Worm (Caenorhabditis elegans) whole organism, young adult: Measurements from ENCODE around the gene Y44A6D.7.
A peak's percentile ranks its signal among the peaks of the same experiment; 100 is the strongest.

Experiments
- B0019.2 ChIP-seq: fragments of 200-800 bp; sonication (Bioruptor generic); conservative IDR thresholded peaks from 2 replicates; pipeline ENCODE4 v1.3.6; 2022; ENCODE audit warnings: missing genetic modification reagents, missing genetic modification characterization, missing compliant biosample characterization
- B0035.1 ChIP-seq: sonication (generic microtip); optimal IDR thresholded peaks from 2 replicates; lab custom pipeline; 2016; ENCODE audit warnings: missing genetic modification characterization, mild to moderate bottlenecking, missing compliant biosample characterization, missing genotype, missing genetic modification reagents
- B0261.1 ChIP-seq: sonication (generic microtip); optimal IDR thresholded peaks from 2 replicates; lab custom pipeline; 2016; ENCODE audit warnings: mild to moderate bottlenecking, missing genetic modification characterization, moderate library complexity, missing compliant biosample characterization
- B0336.3 ChIP-seq: fragments of 200-800 bp; sonication (Bioruptor generic); IDR thresholded peaks from 2 replicates; pipeline ENCODE4 v1.3.6; 2022; ENCODE audit warnings: missing genetic modification characterization, missing compliant biosample characterization
- C06A6.2 ChIP-seq: fragments of 200-800 bp; sonication (Bioruptor generic); conservative IDR thresholded peaks from 2 replicates; pipeline ENCODE4 v1.3.6; 2022; ENCODE audit warnings: missing genetic modification characterization, missing compliant biosample characterization
- D2030.7 ChIP-seq: fragments of 200-800 bp; sonication (Bioruptor generic); IDR thresholded peaks from 2 replicates; pipeline ENCODE4 v1.3.6; 2022; ENCODE audit warnings: missing genetic modification reagents, missing genetic modification characterization, missing compliant biosample characterization
- F22D6.2 ChIP-seq: sonication (generic microtip); optimal IDR thresholded peaks from 2 replicates; lab custom pipeline; 2016; ENCODE audit warnings: mild to moderate bottlenecking, missing genetic modification characterization, missing compliant biosample characterization
- F37B4.10 ChIP-seq: fragments of 200-800 bp; sonication (Bioruptor generic); IDR thresholded peaks from 2 replicates; pipeline ENCODE4 v1.3.6; 2022; ENCODE audit warnings: missing genetic modification characterization, missing compliant biosample characterization
- F39B2.1 ChIP-seq: fragments of 200-800 bp; sonication (Bioruptor generic); IDR thresholded peaks from 2 replicates; pipeline ENCODE4 v1.3.6; 2022; ENCODE audit warnings: missing genetic modification reagents, missing genetic modification characterization, missing compliant biosample characterization
- F49E8.2 ChIP-seq: sonication (generic microtip); optimal IDR thresholded peaks from 3 replicates; lab custom pipeline; 2017; ENCODE audit warnings: missing genetic modification characterization, mild to moderate bottlenecking, missing compliant biosample characterization, antibody characterized with exemption, moderate library complexity; ENCODE audit not compliant: insufficient read depth
- F57A8.1 ChIP-seq: fragments of 200-800 bp; sonication (Bioruptor generic); optimal IDR thresholded peaks from 2 replicates; lab custom pipeline; 2018; ENCODE audit warnings: mild to moderate bottlenecking, missing genetic modification characterization, moderate library complexity, missing compliant biosample characterization
- Y67H2A.10 ChIP-seq: fragments of 200-800 bp; sonication (Bioruptor generic); conservative IDR thresholded peaks from 2 replicates; pipeline ENCODE4 v1.3.6; 2022; ENCODE audit warnings: missing genetic modification reagents, missing genetic modification characterization, missing compliant biosample characterization
- ZK185.1 ChIP-seq: sonication (generic microtip); optimal IDR thresholded peaks from 2 replicates; lab custom pipeline; 2016; ENCODE audit warnings: mild to moderate bottlenecking, missing genetic modification characterization, missing compliant biosample characterization; ENCODE audit not compliant: poor library complexity, severe bottlenecking
- ama-1 ChIP-seq, 3 experiments: fragments of 150-350 bp in 1 of 3; sonication (generic microtip) in 2 of 3; optimal IDR thresholded peaks; 2 replicates each; lab custom pipeline; 2014 to 2018; ENCODE audit warnings: missing biosample characterization in 2 of 3, missing genetic modification characterization in 2 of 3, missing genetic modification reagents in 2 of 3
- atf-7 ChIP-seq: sonication (generic microtip); optimal IDR thresholded peaks from 2 replicates; lab custom pipeline; 2017; ENCODE audit warnings: mild to moderate bottlenecking, missing genetic modification characterization, missing compliant biosample characterization
- attf-3 ChIP-seq: fragments of 200-800 bp; sonication (Bioruptor generic); conservative IDR thresholded peaks from 2 replicates; pipeline ENCODE4 v1.3.6; 2022; ENCODE audit warnings: missing genetic modification reagents, missing genetic modification characterization, missing compliant biosample characterization
- attf-5 ChIP-seq: fragments of 200-800 bp; sonication (Bioruptor generic); optimal IDR thresholded peaks from 2 replicates; lab custom pipeline; 2018; ENCODE audit warnings: mild to moderate bottlenecking, missing genetic modification characterization, missing compliant biosample characterization
- bed-2 ChIP-seq: fragments of 200-800 bp; sonication (Bioruptor generic); IDR thresholded peaks from 2 replicates; pipeline ENCODE4 v1.3.6; 2022; ENCODE audit warnings: missing genetic modification reagents, missing genetic modification characterization, missing compliant biosample characterization
- cebp-1 ChIP-seq, 2 experiments: fragments of 200-800 bp in 1 of 2; sonication (Bioruptor generic) in 1 of 2; sonication (generic microtip) in 1 of 2; IDR thresholded peaks in 1 of 2; optimal IDR thresholded peaks in 1 of 2; 2 replicates each; pipeline versions ENCODE4 v1.3.6 to Lab custom; 2017 to 2022; ENCODE audit warnings: missing compliant biosample characterization in 2 of 2, missing genetic modification characterization in 2 of 2, mild to moderate bottlenecking in 1 of 2, missing genetic modification reagents in 1 of 2, moderate library complexity in 1 of 2
- ceh-40 ChIP-seq: fragments of 200-800 bp; sonication (Bioruptor generic); IDR thresholded peaks from 2 replicates; pipeline ENCODE4 v1.3.6; 2022; ENCODE audit warnings: missing genetic modification characterization, missing compliant biosample characterization
- dox-1 ChIP-seq: fragments of 200-800 bp; sonication (Bioruptor generic); IDR thresholded peaks from 2 replicates; pipeline ENCODE4 v1.3.6; 2022; ENCODE audit warnings: missing genetic modification reagents, missing genetic modification characterization, missing compliant biosample characterization
- efl-1 ChIP-seq: fragments of 150-350 bp; optimal IDR thresholded peaks from 2 replicates; lab custom pipeline; 2014; ENCODE audit warnings: missing biosample characterization, missing genetic modification reagents, missing genetic modification characterization
- ets-4 ChIP-seq: fragments of 200-800 bp; sonication (Bioruptor generic); optimal IDR thresholded peaks from 2 replicates; lab custom pipeline; 2018; ENCODE audit warnings: mild to moderate bottlenecking, missing genetic modification characterization, missing compliant biosample characterization
- fkh-3 ChIP-seq: sonication (generic microtip); optimal IDR thresholded peaks from 2 replicates; lab custom pipeline; 2016; ENCODE audit warnings: mild to moderate bottlenecking, missing genetic modification characterization, missing compliant biosample characterization
- him-1 ChIP-seq: sonication (generic microtip); optimal IDR thresholded peaks from 2 replicates; lab custom pipeline; 2016; ENCODE audit warnings: missing genotype, missing genetic modification reagents, missing genetic modification characterization, missing compliant biosample characterization
- let-526 ChIP-seq: fragments of 200-800 bp; sonication (Bioruptor generic); IDR thresholded peaks from 2 replicates; pipeline ENCODE4 v1.3.6; 2022; ENCODE audit warnings: missing genetic modification reagents, missing genetic modification characterization, missing compliant biosample characterization
- let-607 ChIP-seq, 2 experiments: fragments of 200-800 bp in 1 of 2; sonication (Bioruptor generic) in 1 of 2; sonication (generic microtip) in 1 of 2; optimal IDR thresholded peaks; 2 replicates each; lab custom pipeline; 2016 to 2018; ENCODE audit warnings: mild to moderate bottlenecking in 2 of 2, missing compliant biosample characterization in 2 of 2, missing genetic modification characterization in 2 of 2, moderate library complexity in 2 of 2, missing genotype in 1 of 2
- lin-35 ChIP-seq, 3 experiments: fragments of 150-350 bp in 2 of 3; sonication (generic microtip) in 1 of 3; optimal IDR thresholded peaks; 2 replicates each; lab custom pipeline; 2014 to 2018; ENCODE audit warnings: missing biosample characterization in 3 of 3, missing genetic modification characterization in 3 of 3, missing genetic modification reagents in 3 of 3
- lin-40 ChIP-seq: sonication (generic microtip); optimal IDR thresholded peaks from 2 replicates; lab custom pipeline; 2016; ENCODE audit warnings: missing genetic modification characterization, mild to moderate bottlenecking, missing compliant biosample characterization, missing genotype, missing genetic modification reagents
- lin-54 ChIP-seq: fragments of 200-800 bp; sonication (Bioruptor generic); optimal IDR thresholded peaks from 2 replicates; lab custom pipeline; 2018; ENCODE audit warnings: mild to moderate bottlenecking, missing genetic modification characterization, missing compliant biosample characterization
- lsl-1 ChIP-seq: fragments of 200-800 bp; sonication (Bioruptor generic); optimal IDR thresholded peaks from 2 replicates; lab custom pipeline; 2018; ENCODE audit warnings: mild to moderate bottlenecking, missing genetic modification characterization, moderate library complexity, missing compliant biosample characterization
- madf-3 ChIP-seq: fragments of 200-800 bp; sonication (Bioruptor generic); IDR thresholded peaks from 2 replicates; pipeline ENCODE4 v1.3.6; 2022; ENCODE audit warnings: missing genetic modification reagents, missing genetic modification characterization, missing compliant biosample characterization
- madf-6 ChIP-seq: fragments of 200-800 bp; sonication (Bioruptor generic); IDR thresholded peaks from 2 replicates; pipeline ENCODE4 v1.3.6; 2022; ENCODE audit warnings: missing genetic modification reagents, missing genetic modification characterization, missing compliant biosample characterization
- nhr-120 ChIP-seq: fragments of 200-800 bp; sonication (Bioruptor generic); IDR thresholded peaks from 2 replicates; pipeline ENCODE4 v1.3.6; 2022; ENCODE audit warnings: missing genetic modification characterization, missing compliant biosample characterization
- nhr-90 ChIP-seq: sonication (generic microtip); optimal IDR thresholded peaks from 2 replicates; lab custom pipeline; 2016; ENCODE audit warnings: missing genotype, mild to moderate bottlenecking, missing genetic modification characterization, missing compliant biosample characterization
- repo-1 ChIP-seq: sonication (generic microtip); optimal IDR thresholded peaks from 2 replicates; lab custom pipeline; 2017; ENCODE audit warnings: mild to moderate bottlenecking, missing genetic modification characterization, missing compliant biosample characterization
- rpc-1 ChIP-seq, 2 experiments: fragments of 150-350 bp in 1 of 2; sonication (generic microtip) in 1 of 2; optimal IDR thresholded peaks; 2 replicates each; lab custom pipeline; 2014 to 2018; ENCODE audit warnings: missing biosample characterization in 1 of 2, missing genetic modification characterization in 1 of 2, missing genetic modification reagents in 1 of 2, missing genotype in 1 of 2
- sdz-38 ChIP-seq: sonication (generic microtip); optimal IDR thresholded peaks from 2 replicates; lab custom pipeline; 2016; ENCODE audit warnings: missing genotype, missing genetic modification characterization, missing compliant biosample characterization
- sea-2 ChIP-seq: fragments of 200-800 bp; sonication (Bioruptor generic); IDR thresholded peaks from 2 replicates; pipeline ENCODE4 v1.3.6; 2022; ENCODE audit warnings: missing genetic modification characterization, missing compliant biosample characterization
- snpc-1.1 ChIP-seq: sonication (generic microtip); optimal IDR thresholded peaks from 2 replicates; lab custom pipeline; 2017; ENCODE audit warnings: missing genetic modification characterization, mild to moderate bottlenecking, missing compliant biosample characterization, antibody characterized with exemption, moderate library complexity, missing genotype, missing genetic modification reagents; ENCODE audit not compliant: insufficient read depth
- somi-1 ChIP-seq: fragments of 200-800 bp; sonication (Bioruptor generic); optimal IDR thresholded peaks from 2 replicates; lab custom pipeline; 2018; ENCODE audit warnings: mild to moderate bottlenecking, missing genetic modification characterization, missing compliant biosample characterization
- unc-62 ChIP-seq: fragments of 150-350 bp; optimal IDR thresholded peaks from 2 replicates; lab custom pipeline; 2014; ENCODE audit warnings: missing biosample characterization, missing genetic modification reagents, missing genetic modification characterization
- ztf-22 ChIP-seq: fragments of 200-800 bp; sonication (Bioruptor generic); optimal IDR thresholded peaks from 2 replicates; lab custom pipeline; 2018; ENCODE audit warnings: mild to moderate bottlenecking, missing genetic modification characterization, moderate library complexity, missing compliant biosample characterization
- ztf-25 ChIP-seq: fragments of 200-800 bp; sonication (Bioruptor generic); IDR thresholded peaks from 2 replicates; pipeline ENCODE4 v1.3.6; 2022; ENCODE audit warnings: missing genetic modification reagents, missing genetic modification characterization, missing compliant biosample characterization

Gene Y44A6D.7

ce11 chrV:20781346-20781952 is 33.1 kb upstream of the Y44A6D.7 start:
- TF ChIP-seq B0019.2 (GFP tag; lab: Robert Waterston, UW) (no peak), somi-1 (no peak), let-526 (GFP tag; lab: Robert Waterston, UW) (no peak), efl-1 (GFP tag; lab: Kevin White, UChicago) (no peak), B0035.1 (tag; lab: Kevin White, UChicago) (no peak)

DNA sequence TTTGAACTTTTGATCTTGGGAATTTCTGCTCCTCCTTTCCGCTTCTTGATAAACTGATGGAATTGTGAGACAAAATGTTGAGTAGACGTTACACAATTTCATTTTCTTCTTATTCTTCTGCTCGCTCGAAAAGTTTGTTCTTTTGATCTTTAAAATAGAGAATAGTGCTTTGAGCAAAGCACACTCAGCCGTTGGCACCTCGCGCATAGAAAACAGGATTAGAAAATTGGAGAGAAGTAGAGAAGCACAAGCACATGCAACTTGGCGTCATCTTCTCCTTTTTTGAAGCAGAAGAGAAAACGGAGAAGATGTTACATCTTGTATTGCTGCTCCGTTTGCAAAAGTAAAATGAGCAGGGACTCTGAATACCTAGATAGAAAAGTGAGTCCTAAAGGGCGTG is 32.3 kb upstream of the Y44A6D.7 start:
- TF ChIP-seq dox-1 (GFP tag; lab: Robert Waterston, UW), result no peak
- TF ChIP-seq attf-5 (GFP tag; lab: Kevin White, UChicago), result no peak
- TF ChIP-seq Y67H2A.10, result no peak
- no peak for TF ChIP-seq ceh-40 (GFP tag; lab: Robert Waterston, UW)
- TF ChIP-seq lin-40 (tag; lab: Kevin White, UChicago), result peak; percentile 31
- no peak for TF ChIP-seq snpc-1.1 (tag; lab: Kevin White, UChicago)
- no peak for TF ChIP-seq repo-1 (tag; lab: Kevin White, UChicago)
- TF ChIP-seq lin-54 (GFP tag; lab: Kevin White, UChicago), result no peak
- no peak for TF ChIP-seq nhr-120 (GFP tag; lab: Robert Waterston, UW)
- no peak for TF ChIP-seq ets-4 (GFP tag; lab: Kevin White, UChicago)
- no peak for TF ChIP-seq C06A6.2 (GFP tag; lab: Robert Waterston, UW)
- TF ChIP-seq atf-7, result peak; percentile 25
- TF ChIP-seq F22D6.2 (tag; lab: Kevin White, UChicago), result no peak
- no peak for TF ChIP-seq B0019.2 (GFP tag; lab: Robert Waterston, UW)
- TF ChIP-seq B0261.1 (tag; lab: Kevin White, UChicago), result no peak
- TF ChIP-seq F37B4.10 (GFP tag; lab: Robert Waterston, UW), result no peak
- TF ChIP-seq ztf-22 (GFP tag; lab: Kevin White, UChicago), result no peak
- no peak for TF ChIP-seq unc-62 (GFP tag; lab: Kevin White, UChicago)
- no peak for TF ChIP-seq lin-35 (GFP tag; optimal IDR thresholded peaks at IDR 0.05; lab: Kevin White, UChicago)
- TF ChIP-seq madf-6, result no peak
- no peak for TF ChIP-seq attf-3
- no peak for TF ChIP-seq B0336.3 (GFP tag; lab: Robert Waterston, UW)
- no peak for TF ChIP-seq ztf-25
- no peak for TF ChIP-seq nhr-90
- TF ChIP-seq ZK185.1 (tag; lab: Kevin White, UChicago), result no peak
- no peak for TF ChIP-seq rpc-1 (optimal IDR thresholded peaks at IDR 0.05; lab: Kevin White, UChicago)
- no peak for TF ChIP-seq rpc-1 (tag; optimal IDR thresholded peaks at IDR 0.05; lab: Kevin White, UChicago)
- TF ChIP-seq fkh-3 (tag; lab: Kevin White, UChicago), result no peak
- no peak for TF ChIP-seq bed-2
- TF ChIP-seq ama-1 (optimal IDR thresholded peaks at IDR 0.05; lab: Kevin White, UChicago), result no peak
- peak in 1 of 2 experiments; percentile 61 for TF ChIP-seq ama-1 (GFP tag; optimal IDR thresholded peaks at IDR 0.05; lab: Kevin White, UChicago)
- peak in 1 of 2 experiments; percentile 12 for TF ChIP-seq let-607 (tag; optimal IDR thresholded peaks at IDR 0.05; lab: Kevin White, UChicago)
- TF ChIP-seq sdz-38, result no peak
- TF ChIP-seq madf-3, result no peak
- TF ChIP-seq B0035.1 (tag; lab: Kevin White, UChicago), result no peak
- no peak for TF ChIP-seq D2030.7 (GFP tag; lab: Robert Waterston, UW)
- no peak for TF ChIP-seq F39B2.1
- TF ChIP-seq let-526 (GFP tag; lab: Robert Waterston, UW), result no peak
- TF ChIP-seq sea-2 (GFP tag; lab: Robert Waterston, UW), result no peak
- TF ChIP-seq lsl-1 (GFP tag; lab: Kevin White, UChicago), result no peak
- no peak for TF ChIP-seq him-1
- no peak for TF ChIP-seq cebp-1 (GFP tag; IDR thresholded peaks at IDR 0.05; lab: Robert Waterston, UW)
- TF ChIP-seq cebp-1 (tag; optimal IDR thresholded peaks at IDR 0.05; lab: Kevin White, UChicago), result peak; percentile 22
- TF ChIP-seq F57A8.1 (GFP tag; lab: Kevin White, UChicago), result no peak
- TF ChIP-seq F49E8.2 (tag; lab: Kevin White, UChicago), result no peak
